Worm (Caenorhabditis elegans) whole organism, young adult: Measurements from ENCODE around the gene cyp-14A1.
A peak's percentile ranks its signal among the peaks of the same experiment; 100 is the strongest.

Experiments
- B0019.2 ChIP-seq: fragments of 200-800 bp; sonication (Bioruptor generic); conservative IDR thresholded peaks from 2 replicates; pipeline ENCODE4 v1.3.6; 2022; ENCODE audit warnings: missing genetic modification reagents, missing genetic modification characterization, missing compliant biosample characterization
- D2030.7 ChIP-seq: fragments of 200-800 bp; sonication (Bioruptor generic); IDR thresholded peaks from 2 replicates; pipeline ENCODE4 v1.3.6; 2022; ENCODE audit warnings: missing genetic modification reagents, missing genetic modification characterization, missing compliant biosample characterization
- F37B4.10 ChIP-seq: fragments of 200-800 bp; sonication (Bioruptor generic); IDR thresholded peaks from 2 replicates; pipeline ENCODE4 v1.3.6; 2022; ENCODE audit warnings: missing genetic modification characterization, missing compliant biosample characterization
- F39B2.1 ChIP-seq: fragments of 200-800 bp; sonication (Bioruptor generic); IDR thresholded peaks from 2 replicates; pipeline ENCODE4 v1.3.6; 2022; ENCODE audit warnings: missing genetic modification reagents, missing genetic modification characterization, missing compliant biosample characterization
- K11D2.4 ChIP-seq: fragments of 200-800 bp; sonication (Bioruptor generic); IDR thresholded peaks from 2 replicates; pipeline ENCODE4 v1.3.6; 2022; ENCODE audit warnings: missing genetic modification reagents, missing genetic modification characterization, missing compliant biosample characterization
- T07F8.4 ChIP-seq: sonication (generic microtip); optimal IDR thresholded peaks from 2 replicates; lab custom pipeline; 2016; ENCODE audit warnings: mild to moderate bottlenecking, missing genetic modification characterization, moderate library complexity, missing compliant biosample characterization
- T26A5.8 ChIP-seq: sonication (generic microtip); optimal IDR thresholded peaks from 2 replicates; lab custom pipeline; 2016; ENCODE audit warnings: missing genetic modification characterization, missing compliant biosample characterization
- Y53F4B.3 ChIP-seq: fragments of 200-800 bp; sonication (Bioruptor generic); IDR thresholded peaks from 2 replicates; pipeline ENCODE4 v1.3.6; 2022; ENCODE audit warnings: missing genetic modification reagents, missing genetic modification characterization, missing compliant biosample characterization
- Y67H2A.10 ChIP-seq: fragments of 200-800 bp; sonication (Bioruptor generic); conservative IDR thresholded peaks from 2 replicates; pipeline ENCODE4 v1.3.6; 2022; ENCODE audit warnings: missing genetic modification reagents, missing genetic modification characterization, missing compliant biosample characterization
- Y79H2A.3 ChIP-seq: fragments of 200-800 bp; sonication (Bioruptor generic); conservative IDR thresholded peaks from 2 replicates; pipeline ENCODE4 v1.3.6; 2022; ENCODE audit warnings: missing genetic modification reagents, missing genetic modification characterization, missing compliant biosample characterization
- akir-1 ChIP-seq: fragments of 200-800 bp; sonication (Bioruptor generic); optimal IDR thresholded peaks from 2 replicates; lab custom pipeline; 2018; ENCODE audit warnings: mild to moderate bottlenecking, missing genetic modification characterization, moderate library complexity, missing compliant biosample characterization
- attf-3 ChIP-seq: fragments of 200-800 bp; sonication (Bioruptor generic); conservative IDR thresholded peaks from 2 replicates; pipeline ENCODE4 v1.3.6; 2022; ENCODE audit warnings: missing genetic modification reagents, missing genetic modification characterization, missing compliant biosample characterization
- ccch-3 ChIP-seq: fragments of 200-800 bp; sonication (Bioruptor generic); optimal IDR thresholded peaks from 2 replicates; lab custom pipeline; 2018; ENCODE audit warnings: mild to moderate bottlenecking, missing genetic modification characterization, missing compliant biosample characterization
- cebp-2 ChIP-seq: fragments of 200-800 bp; sonication (Bioruptor generic); IDR thresholded peaks from 2 replicates; pipeline ENCODE4 v1.3.6; 2022; ENCODE audit warnings: missing genetic modification characterization, missing compliant biosample characterization
- ceh-40 ChIP-seq: fragments of 200-800 bp; sonication (Bioruptor generic); IDR thresholded peaks from 2 replicates; pipeline ENCODE4 v1.3.6; 2022; ENCODE audit warnings: missing genetic modification characterization, missing compliant biosample characterization
- ceh-79 ChIP-seq: sonication (generic microtip); optimal IDR thresholded peaks from 2 replicates; lab custom pipeline; 2017; ENCODE audit warnings: mild to moderate bottlenecking, missing genetic modification characterization, missing compliant biosample characterization
- die-1 ChIP-seq: sonication (generic microtip); optimal IDR thresholded peaks from 2 replicates; lab custom pipeline; 2016; ENCODE audit warnings: missing genotype, mild to moderate bottlenecking, missing genetic modification characterization, missing compliant biosample characterization
- dpff-1 ChIP-seq: sonication (generic microtip); optimal IDR thresholded peaks from 2 replicates; lab custom pipeline; 2017; ENCODE audit warnings: mild to moderate bottlenecking, missing genetic modification characterization, missing compliant biosample characterization
- efl-1 ChIP-seq: fragments of 150-350 bp; optimal IDR thresholded peaks from 2 replicates; lab custom pipeline; 2014; ENCODE audit warnings: missing biosample characterization, missing genetic modification reagents, missing genetic modification characterization
- him-1 ChIP-seq: sonication (generic microtip); optimal IDR thresholded peaks from 2 replicates; lab custom pipeline; 2016; ENCODE audit warnings: missing genotype, missing genetic modification reagents, missing genetic modification characterization, missing compliant biosample characterization
- hmg-1.2 ChIP-seq: fragments of 200-800 bp; sonication (Bioruptor generic); IDR thresholded peaks from 2 replicates; pipeline ENCODE4 v1.3.6; 2022; ENCODE audit warnings: missing genetic modification reagents, missing genetic modification characterization, missing compliant biosample characterization
- let-526 ChIP-seq: fragments of 200-800 bp; sonication (Bioruptor generic); IDR thresholded peaks from 2 replicates; pipeline ENCODE4 v1.3.6; 2022; ENCODE audit warnings: missing genetic modification reagents, missing genetic modification characterization, missing compliant biosample characterization
- lin-54 ChIP-seq: fragments of 200-800 bp; sonication (Bioruptor generic); optimal IDR thresholded peaks from 2 replicates; lab custom pipeline; 2018; ENCODE audit warnings: mild to moderate bottlenecking, missing genetic modification characterization, missing compliant biosample characterization
- lir-1 ChIP-seq: fragments of 200-800 bp; sonication (Bioruptor generic); conservative IDR thresholded peaks from 2 replicates; pipeline ENCODE4 v1.3.6; 2022; ENCODE audit warnings: missing genetic modification reagents, missing genetic modification characterization, missing compliant biosample characterization
- lsy-27 ChIP-seq: sonication (generic microtip); optimal IDR thresholded peaks from 2 replicates; lab custom pipeline; 2017; ENCODE audit warnings: missing genetic modification characterization, mild to moderate bottlenecking, missing compliant biosample characterization, antibody characterized with exemption, missing genotype, borderline replicate concordance; ENCODE audit not compliant: insufficient read depth
- madf-6 ChIP-seq: fragments of 200-800 bp; sonication (Bioruptor generic); IDR thresholded peaks from 2 replicates; pipeline ENCODE4 v1.3.6; 2022; ENCODE audit warnings: missing genetic modification reagents, missing genetic modification characterization, missing compliant biosample characterization
- mcd-1 ChIP-seq: fragments of 200-800 bp; sonication (Bioruptor generic); IDR thresholded peaks from 2 replicates; pipeline ENCODE4 v1.3.6; 2022; ENCODE audit warnings: missing genetic modification reagents, missing genetic modification characterization, missing compliant biosample characterization
- mes-4 ChIP-seq: sonication (generic microtip); optimal IDR thresholded peaks from 2 replicates; lab custom pipeline; 2016; ENCODE audit warnings: missing genotype, missing genetic modification characterization, missing compliant biosample characterization
- mxl-1 ChIP-seq: sonication (generic microtip); optimal IDR thresholded peaks from 2 replicates; lab custom pipeline; 2016; ENCODE audit warnings: missing genetic modification characterization, missing compliant biosample characterization
- nfyb-1 ChIP-seq: fragments of 200-800 bp; sonication (Bioruptor generic); IDR thresholded peaks from 2 replicates; pipeline ENCODE4 v1.3.6; 2022; ENCODE audit warnings: missing genetic modification reagents, missing genetic modification characterization, missing compliant biosample characterization
- nhr-179 ChIP-seq: sonication (generic microtip); optimal IDR thresholded peaks from 2 replicates; lab custom pipeline; 2016; ENCODE audit warnings: mild to moderate bottlenecking, missing genetic modification characterization, missing compliant biosample characterization
- nhr-80 ChIP-seq: sonication (generic microtip); optimal IDR thresholded peaks from 2 replicates; lab custom pipeline; 2016; ENCODE audit warnings: missing genetic modification characterization, missing compliant biosample characterization
- nhr-90 ChIP-seq: sonication (generic microtip); optimal IDR thresholded peaks from 2 replicates; lab custom pipeline; 2016; ENCODE audit warnings: missing genotype, mild to moderate bottlenecking, missing genetic modification characterization, missing compliant biosample characterization
- rec-8 ChIP-seq, 2 experiments: sonication (generic microtip); optimal IDR thresholded peaks; 2 replicates each; lab custom pipeline; 2016; ENCODE audit warnings: mild to moderate bottlenecking in 2 of 2, missing genetic modification characterization in 2 of 2, missing genetic modification reagents in 2 of 2, missing genotype in 2 of 2, missing biosample characterization in 1 of 2, missing compliant biosample characterization in 1 of 2, moderate library complexity in 1 of 2
- rpc-1 ChIP-seq, 2 experiments: fragments of 150-350 bp in 1 of 2; sonication (generic microtip) in 1 of 2; optimal IDR thresholded peaks; 2 replicates each; lab custom pipeline; 2014 to 2018; ENCODE audit warnings: missing biosample characterization in 1 of 2, missing genetic modification characterization in 1 of 2, missing genetic modification reagents in 1 of 2, missing genotype in 1 of 2
- sdz-38 ChIP-seq: sonication (generic microtip); optimal IDR thresholded peaks from 2 replicates; lab custom pipeline; 2016; ENCODE audit warnings: missing genotype, missing genetic modification characterization, missing compliant biosample characterization
- sea-2 ChIP-seq: fragments of 200-800 bp; sonication (Bioruptor generic); IDR thresholded peaks from 2 replicates; pipeline ENCODE4 v1.3.6; 2022; ENCODE audit warnings: missing genetic modification characterization, missing compliant biosample characterization
- snpc-1.1 ChIP-seq: sonication (generic microtip); optimal IDR thresholded peaks from 2 replicates; lab custom pipeline; 2017; ENCODE audit warnings: missing genetic modification characterization, mild to moderate bottlenecking, missing compliant biosample characterization, antibody characterized with exemption, moderate library complexity, missing genotype, missing genetic modification reagents; ENCODE audit not compliant: insufficient read depth
- snpc-1.3 ChIP-seq: sonication (generic microtip); optimal IDR thresholded peaks from 2 replicates; lab custom pipeline; 2017; ENCODE audit warnings: missing genetic modification characterization, mild to moderate bottlenecking, missing compliant biosample characterization, antibody characterized with exemption, moderate library complexity, missing genotype, missing genetic modification reagents; ENCODE audit not compliant: insufficient read depth
- snpc-3.4 ChIP-seq: sonication (generic microtip); optimal IDR thresholded peaks from 2 replicates; lab custom pipeline; 2017; ENCODE audit warnings: missing genetic modification characterization, mild to moderate bottlenecking, missing compliant biosample characterization, antibody characterized with exemption, moderate library complexity, missing genotype, missing genetic modification reagents
- snpc-4 ChIP-seq, 5 experiments: fragments of 150-350 bp in 1 of 5; sonication (generic microtip) in 4 of 5; optimal IDR thresholded peaks; 2 replicates each; lab custom pipeline; 2014 to 2018; ENCODE audit warnings: missing genetic modification characterization in 5 of 5, missing biosample characterization in 3 of 5, antibody characterized with exemption in 2 of 5, mild to moderate bottlenecking in 2 of 5, missing compliant biosample characterization in 2 of 5, missing genotype in 2 of 5, moderate library complexity in 2 of 5, missing genetic modification reagents in 1 of 5
- sptf-2 ChIP-seq: fragments of 200-800 bp; sonication (Bioruptor generic); optimal IDR thresholded peaks from 2 replicates; lab custom pipeline; 2018; ENCODE audit warnings: mild to moderate bottlenecking, missing genetic modification characterization, missing compliant biosample characterization
- tbp1 ChIP-seq: fragments of 200-800 bp; sonication (Bioruptor generic); optimal IDR thresholded peaks from 2 replicates; lab custom pipeline; 2018; ENCODE audit warnings: mild to moderate bottlenecking, missing genetic modification characterization, missing compliant biosample characterization
- tbx-9 ChIP-seq: sonication (generic microtip); optimal IDR thresholded peaks from 2 replicates; lab custom pipeline; 2016; ENCODE audit warnings: borderline replicate concordance, missing genetic modification characterization, inconsistent platforms, missing compliant biosample characterization
- xnd-1 ChIP-seq: sonication (generic microtip); optimal IDR thresholded peaks from 2 replicates; lab custom pipeline; 2016; ENCODE audit warnings: missing genotype, missing genetic modification reagents, missing genetic modification characterization, missing compliant biosample characterization
- zim-3 ChIP-seq: sonication (generic microtip); optimal IDR thresholded peaks from 2 replicates; lab custom pipeline; 2017; ENCODE audit warnings: mild to moderate bottlenecking, missing genetic modification characterization, moderate library complexity, missing compliant biosample characterization
- ztf-22 ChIP-seq: fragments of 200-800 bp; sonication (Bioruptor generic); optimal IDR thresholded peaks from 2 replicates; lab custom pipeline; 2018; ENCODE audit warnings: mild to moderate bottlenecking, missing genetic modification characterization, moderate library complexity, missing compliant biosample characterization
- ztf-3 ChIP-seq: fragments of 200-800 bp; sonication (Bioruptor generic); optimal IDR thresholded peaks from 2 replicates; lab custom pipeline; 2018; ENCODE audit warnings: mild to moderate bottlenecking, missing genetic modification characterization, missing compliant biosample characterization

The cyp-14A1 gene

DNA sequence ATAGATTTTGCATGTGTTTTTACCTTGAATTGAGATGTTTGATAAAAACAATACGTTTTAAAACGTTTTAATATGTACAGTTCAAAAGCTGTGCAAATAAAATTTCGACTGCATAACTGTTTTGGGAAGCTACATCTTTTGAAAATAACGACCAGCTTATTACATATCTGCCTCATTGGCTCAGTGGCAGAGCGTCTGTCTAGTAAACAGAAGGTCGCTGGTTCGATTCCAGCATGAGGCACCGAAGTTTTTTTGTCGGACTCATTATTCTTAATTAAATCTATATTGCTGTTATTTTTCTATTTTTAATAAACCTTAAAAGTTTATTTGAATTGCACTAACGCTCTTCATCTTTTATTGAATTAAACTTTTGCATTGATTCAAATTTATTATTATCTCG is 25.9 kb upstream of the cyp-14A1 start (continued):
- TF ChIP-seq cebp-2 (GFP tag; lab: Robert Waterston, UW) (no peak), sdz-38 (no peak), him-1 (peak; percentile 40), K11D2.4 (GFP tag; lab: Robert Waterston, UW) (no peak), efl-1 (GFP tag; lab: Kevin White, UChicago) (no peak), Y79H2A.3 (GFP tag; lab: Robert Waterston, UW) (no peak), let-526 (GFP tag; lab: Robert Waterston, UW) (no peak), F37B4.10 (no peak), mcd-1 (GFP tag; lab: Robert Waterston, UW) (no peak), mxl-1 (tag; lab: Kevin White, UChicago) (no peak), lsy-27 (tag; lab: Kevin White, UChicago) (no peak), lin-54 (no peak), ztf-3 (GFP tag; lab: Kevin White, UChicago) (no peak), akir-1 (GFP tag; lab: Kevin White, UChicago) (no peak), T07F8.4 (tag; lab: Kevin White, UChicago) (peak; percentile 4), Y67H2A.10 (GFP tag; lab: Robert Waterston, UW) (no peak), T26A5.8 (no peak), die-1 (tag; lab: Kevin White, UChicago) (peak; percentile 75), ceh-79 (tag; lab: Kevin White, UChicago) (no peak), nhr-179 (tag; lab: Kevin White, UChicago) (peak; percentile 8), ceh-40 (GFP tag; lab: Robert Waterston, UW) (no peak), hmg-1.2 (GFP tag; lab: Robert Waterston, UW) (0 out of 2 replicates have a peak, but pooled peaks have one; percentile 7), attf-3 (GFP tag; lab: Robert Waterston, UW) (no peak), rpc-1 (optimal IDR thresholded peaks at IDR 0.05; lab: Kevin White, UChicago) (peak; percentile 79), rpc-1 (tag; optimal IDR thresholded peaks at IDR 0.05; lab: Kevin White, UChicago) (peak; percentile 94), snpc-4 (GFP tag; optimal IDR thresholded peaks at IDR 0.05; lab: Kevin White, UChicago) (peak; percentile 43), snpc-4 (tag; optimal IDR thresholded peaks at IDR 0.05; lab: Kevin White, UChicago) (peak in 1 of 4 experiments; percentile 58), nhr-90 (tag; lab: Kevin White, UChicago) (no peak), nhr-80 (tag; lab: Kevin White, UChicago) (no peak), tbp1 (GFP tag; lab: Kevin White, UChicago) (peak; percentile 83), sea-2 (GFP tag; lab: Robert Waterston, UW) (no peak), xnd-1 (no peak), dpff-1 (no peak), D2030.7 (GFP tag; lab: Robert Waterston, UW) (peak; percentile 41; the same call in 1 of the 2 replicates), ccch-3 (GFP tag; lab: Kevin White, UChicago) (no peak), lir-1 (no peak), madf-6 (GFP tag; lab: Robert Waterston, UW) (no peak), nfyb-1 (GFP tag; lab: Robert Waterston, UW) (no peak), rec-8 (tag; optimal IDR thresholded peaks at IDR 0.05; lab: Kevin White, UChicago) (peak in 1 of 2 experiments; percentile 32), tbx-9 (tag; lab: Kevin White, UChicago) (no peak), F39B2.1 (GFP tag; lab: Robert Waterston, UW) (no peak), ztf-22 (GFP tag; lab: Kevin White, UChicago) (no peak), snpc-1.1 (tag; lab: Kevin White, UChicago) (peak; percentile 29), snpc-1.3 (tag; lab: Kevin White, UChicago) (no peak), mes-4 (tag; lab: Kevin White, UChicago) (peak; percentile 51), zim-3 (tag; lab: Kevin White, UChicago) (no peak), sptf-2 (GFP tag; lab: Kevin White, UChicago) (no peak), B0019.2 (GFP tag; lab: Robert Waterston, UW) (no peak), Y53F4B.3 (no peak), snpc-3.4 (peak; percentile 35)
